Worm (Caenorhabditis elegans) whole organism, L1 larva: ENCODE data around the gene K08H2.4.

Source experiments
- egl-13 ChIP-seq: sonication (generic microtip); optimal IDR thresholded peaks from 2 replicates; lab custom pipeline; 2016; ENCODE audit warnings: missing genotype, missing genetic modification reagents, missing genetic modification characterization, missing compliant biosample characterization
- elt-3 ChIP-seq, 6 experiments: fragments of 150-350 bp in 1 of 6; sonication (generic microtip); optimal IDR thresholded peaks; 2 replicates each; lab custom pipeline; 2017 to 2018; ENCODE audit warnings: missing biosample characterization in 6 of 6, missing genetic modification characterization in 6 of 6, inconsistent platforms in 1 of 6
- hlh-4 ChIP-seq: sonication (generic microtip); optimal IDR thresholded peaks from 2 replicates; lab custom pipeline; 2016; ENCODE audit warnings: mild to moderate bottlenecking, missing genetic modification characterization, missing compliant biosample characterization

DNA sequence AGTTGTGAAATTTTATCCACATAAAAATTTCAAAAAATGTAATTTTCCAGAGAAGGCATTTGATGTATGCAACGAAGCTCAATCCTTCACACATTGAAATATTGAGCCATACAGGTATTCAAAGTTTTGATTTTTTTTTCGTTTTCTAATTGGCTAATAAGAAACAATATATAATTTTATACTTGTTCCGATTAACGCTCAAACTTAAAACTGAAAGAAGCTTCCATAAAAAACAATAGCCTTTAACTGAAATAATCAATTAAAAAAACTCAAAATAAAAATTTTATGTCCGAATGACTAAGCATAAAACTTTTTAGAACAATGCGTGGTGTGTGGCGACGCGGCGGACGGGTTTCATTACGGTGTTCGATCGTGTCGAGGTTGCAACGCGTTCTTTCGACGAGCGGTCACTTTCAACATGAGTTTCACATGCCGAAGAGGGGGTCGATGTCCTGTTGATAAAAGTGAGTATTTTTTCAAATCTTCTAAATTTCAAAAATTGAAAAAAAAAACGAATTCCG lies 13.7 kb downstream of the K08H2.4 start, which contains the start of gene nhr-32:
- TF ChIP-seq egl-13 (tag; lab: Kevin White, UChicago) (no peak), hlh-4 (tag; lab: Kevin White, UChicago) (no peak), elt-3 (tag; optimal IDR thresholded peaks at IDR 0.05; lab: Kevin White, UChicago) (no peak)
